Worm (Caenorhabditis elegans): ENCODE data around the gene tyr-2.

DNA sequence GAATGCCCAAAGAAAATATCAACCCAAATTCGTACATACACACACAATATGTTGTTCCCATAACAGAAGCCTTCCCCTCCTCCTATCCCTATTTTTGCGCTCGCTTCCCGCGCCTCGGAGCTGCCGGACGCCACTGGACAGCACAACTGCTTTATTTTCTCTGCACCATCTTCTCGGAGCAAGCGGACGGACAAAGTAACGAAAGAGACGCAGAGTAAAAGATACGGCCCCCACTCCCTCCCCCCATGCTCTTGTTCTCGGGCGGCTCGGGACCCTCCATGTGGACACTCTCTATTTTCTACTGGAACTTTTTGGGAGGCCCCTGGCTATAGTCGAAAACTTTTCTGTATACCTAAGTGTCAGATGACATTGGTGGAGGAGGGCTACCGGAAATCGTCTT, 46.2 kb upstream of the tyr-2 start:
- TF ChIP-seq elt-3 (tag; optimal IDR thresholded peaks at IDR 0.05) (no peak), nhr-71 (tag; optimal IDR thresholded peaks at IDR 0.05) (peak; percentile 36), nhr-76 (tag; optimal IDR thresholded peaks at IDR 0.05) (no peak), swsn-7 (tag; optimal IDR thresholded peaks at IDR 0.05) (peak; percentile 34), aha-1 (tag; optimal IDR thresholded peaks at IDR 0.05) (no peak), unc-62 (GFP tag; optimal IDR thresholded peaks at IDR 0.05) (no peak), irx-1 (tag; optimal IDR thresholded peaks at IDR 0.05) (no peak), ama-1 (optimal IDR thresholded peaks at IDR 0.05) (no peak), nhr-11 (tag; optimal IDR thresholded peaks at IDR 0.05) (no peak), lir-3 (tag; optimal IDR thresholded peaks at IDR 0.05; ENCODE audit: poor library complexity) (no peak), alr-1 (tag; optimal IDR thresholded peaks at IDR 0.05; ENCODE audit: borderline replicate concordance) (no peak), tbx-2 (tag; optimal IDR thresholded peaks at IDR 0.05) (peak; percentile 29)
